Worm (Caenorhabditis elegans): ENCODE results near the gene str-48.

ce11 chrIV:7098509-7099065, 23.2 kb upstream of the str-48 start, which contains the start of gene ZC477.4:
- TF ChIP-seq nfya-1 (tag; optimal IDR thresholded peaks at IDR 0.05; ENCODE audit: insufficient read depth), result peak; percentile 31
- TF ChIP-seq unc-39 (tag; optimal IDR thresholded peaks at IDR 0.05), result no peak
- TF ChIP-seq ceh-82 (tag; optimal IDR thresholded peaks at IDR 0.05), result no peak
- TF ChIP-seq daf-12 (tag; optimal IDR thresholded peaks at IDR 0.05), result no peak
- no peak for TF ChIP-seq ztf-4 (tag; optimal IDR thresholded peaks at IDR 0.05)
- no peak for TF ChIP-seq egl-27 (tag; optimal IDR thresholded peaks at IDR 0.05)
- TF ChIP-seq lin-39 (tag; optimal IDR thresholded peaks at IDR 0.05), result no peak
- TF ChIP-seq elt-3 (tag; optimal IDR thresholded peaks at IDR 0.05), result no peak
- TF ChIP-seq elt-2 (tag; optimal IDR thresholded peaks at IDR 0.05), result no peak
- TF ChIP-seq ztf-11 (tag; optimal IDR thresholded peaks at IDR 0.05), result no peak
- no peak for TF ChIP-seq nhr-11 (tag; optimal IDR thresholded peaks at IDR 0.05)
- no peak for TF ChIP-seq ama-1 (optimal IDR thresholded peaks at IDR 0.05)

Data from whole organism, L3 larva.